Fruit fly (Drosophila melanogaster) whole organism, embryonic: ENCODE data around the gene CG1421.

Source experiments
- CG1233 ChIP-seq: fragments of 200-800 bp; sonication (Bioruptor generic); optimal IDR thresholded peaks from 4 replicates; lab custom pipeline; 2018; ENCODE audit warnings: missing biosample characterization, mild to moderate bottlenecking, missing genetic modification characterization
- CG14441 ChIP-seq: fragments of 200-800 bp; sonication (Bioruptor generic); IDR thresholded peaks from 2 replicates; pipeline ENCODE4 v1.3.6; 2022; ENCODE audit warnings: missing biosample characterization, missing genetic modification characterization
- chn ChIP-seq: fragments of 200-800 bp; sonication (Bioruptor generic); optimal IDR thresholded peaks from 2 replicates; lab custom pipeline; 2016; ENCODE audit warnings: missing biosample characterization, missing genetic modification characterization
- esg ChIP-seq: fragments of 200-800 bp; sonication (Bioruptor generic); conservative IDR thresholded peaks from 2 replicates; pipeline ENCODE4 v1.3.6; 2022; ENCODE audit warnings: missing biosample characterization, missing genetic modification characterization

CG1421 gene

dm6 chr2L:21933496-21933895 lies 30.7 kb downstream of the CG1421 start (continued):
- peak; percentile 34; the same call in 1 of the 2 replicates for TF ChIP-seq esg
- no peak for TF ChIP-seq CG14441
- no peak for TF ChIP-seq CG1233
- no peak for TF ChIP-seq chn (GFP tag; lab: Kevin White, UChicago)
- TF ChIP-seq, all 482 proteins: peak for 19
